Worm (Caenorhabditis elegans) whole organism, L1 larva: ENCODE measurements around the gene cpg-9.
A peak's percentile ranks its signal among the peaks of the same experiment; 100 is the strongest.

Experiments
- C16A3.4 ChIP-seq: fragments of 150-350 bp; optimal IDR thresholded peaks from 2 replicates; lab custom pipeline; 2014; ENCODE audit warnings: missing biosample characterization, missing genetic modification characterization
- F16B12.6 ChIP-seq: fragments of 150-350 bp; optimal IDR thresholded peaks from 2 replicates; lab custom pipeline; 2014; ENCODE audit warnings: missing biosample characterization, missing genetic modification characterization
- aha-1 ChIP-seq: fragments of 150-350 bp; optimal IDR thresholded peaks from 2 replicates; lab custom pipeline; 2014; ENCODE audit warnings: missing biosample characterization, missing genetic modification characterization
- blmp-1 ChIP-seq: fragments of 150-350 bp; optimal IDR thresholded peaks from 2 replicates; lab custom pipeline; 2014; ENCODE audit warnings: missing biosample characterization, missing genetic modification characterization
- ceh-8 ChIP-seq: fragments of 200-800 bp; sonication (Bioruptor generic); optimal IDR thresholded peaks from 2 replicates; lab custom pipeline; 2018; ENCODE audit warnings: mild to moderate bottlenecking, missing genetic modification characterization, moderate library complexity, missing compliant biosample characterization
- ces-1 ChIP-seq: fragments of 150-350 bp; optimal IDR thresholded peaks from 2 replicates; lab custom pipeline; 2014; ENCODE audit warnings: missing biosample characterization, missing genetic modification reagents, missing genetic modification characterization
- dpl-1 ChIP-seq, 3 experiments: fragments of 150-350 bp in 2 of 3; sonication (generic microtip) in 1 of 3; optimal IDR thresholded peaks; 2 replicates each; lab custom pipeline; 2014 to 2017; ENCODE audit warnings: missing biosample characterization in 3 of 3, missing genetic modification characterization in 3 of 3, missing genetic modification reagents in 3 of 3
- dsc-1 ChIP-seq: sonication (generic microtip); optimal IDR thresholded peaks from 2 replicates; lab custom pipeline; 2016; ENCODE audit warnings: mild to moderate bottlenecking, missing genetic modification characterization, missing compliant biosample characterization
- efl-1 ChIP-seq, 4 experiments: fragments of 150-350 bp; optimal IDR thresholded peaks in 3 of 4; peaks in 1 of 4; 1 replicate in 1 of 4; 2 replicates in 3 of 4; lab custom pipeline; 2014; ENCODE audit warnings: missing biosample characterization in 2 of 4, missing genetic modification characterization in 2 of 4, missing genetic modification reagents in 2 of 4
- egl-27 ChIP-seq, 2 experiments: fragments of 150-350 bp in 1 of 2; sonication (generic microtip); optimal IDR thresholded peaks; 3 replicates each; lab custom pipeline; 2017 to 2018; ENCODE audit warnings: missing biosample characterization in 2 of 2, missing genetic modification characterization in 2 of 2, missing genetic modification reagents in 2 of 2
- fkh-4 ChIP-seq: sonication (generic microtip); optimal IDR thresholded peaks from 2 replicates; lab custom pipeline; 2016; ENCODE audit warnings: missing compliant biosample characterization, missing genetic modification characterization, borderline replicate concordance
- fos-1 ChIP-seq: fragments of 150-350 bp; optimal IDR thresholded peaks from 2 replicates; lab custom pipeline; 2014; ENCODE audit warnings: missing biosample characterization, missing genetic modification characterization
- grh-1 ChIP-seq: fragments of 200-800 bp; sonication (Bioruptor generic); IDR thresholded peaks from 2 replicates; pipeline ENCODE4 v1.3.6; 2022; ENCODE audit warnings: missing genetic modification reagents, missing genetic modification characterization, missing compliant biosample characterization
- hlh-17 ChIP-seq: fragments of 200-800 bp; sonication (Bioruptor generic); optimal IDR thresholded peaks from 2 replicates; lab custom pipeline; 2018; ENCODE audit warnings: missing genetic modification characterization, mild to moderate bottlenecking, missing compliant biosample characterization, moderate library complexity, borderline replicate concordance
- jun-1 ChIP-seq: fragments of 150-350 bp; optimal IDR thresholded peaks from 2 replicates; lab custom pipeline; 2014; ENCODE audit warnings: missing biosample characterization, missing genetic modification reagents, missing genetic modification characterization
- lin-14 ChIP-seq: fragments of 200-800 bp; sonication (Bioruptor generic); optimal IDR thresholded peaks from 2 replicates; lab custom pipeline; 2018; ENCODE audit warnings: mild to moderate bottlenecking, missing genetic modification characterization, moderate library complexity, missing compliant biosample characterization
- lsy-2 ChIP-seq, 2 experiments: fragments of 150-350 bp; optimal IDR thresholded peaks; 2 replicates each; lab custom pipeline; 2014; ENCODE audit warnings: missing biosample characterization in 2 of 2, missing genetic modification characterization in 2 of 2
- nhr-11 ChIP-seq: fragments of 150-350 bp; optimal IDR thresholded peaks from 2 replicates; lab custom pipeline; 2014; ENCODE audit warnings: missing biosample characterization, missing genetic modification characterization
- nhr-19 ChIP-seq: fragments of 200-800 bp; sonication (Bioruptor generic); conservative IDR thresholded peaks from 2 replicates; pipeline ENCODE4 v1.3.6; 2022; ENCODE audit warnings: missing genetic modification characterization, missing compliant biosample characterization
- nhr-20 ChIP-seq: sonication (generic microtip); optimal IDR thresholded peaks from 2 replicates; lab custom pipeline; 2016; ENCODE audit warnings: mild to moderate bottlenecking, missing genetic modification characterization, missing compliant biosample characterization
- nhr-237 ChIP-seq: fragments of 150-350 bp; optimal IDR thresholded peaks from 2 replicates; lab custom pipeline; 2014; ENCODE audit warnings: missing biosample characterization, missing genetic modification characterization
- nhr-28 ChIP-seq: fragments of 150-350 bp; optimal IDR thresholded peaks from 2 replicates; lab custom pipeline; 2014; ENCODE audit warnings: missing biosample characterization, missing genetic modification characterization
- nhr-47 ChIP-seq: sonication (generic microtip); optimal IDR thresholded peaks from 2 replicates; lab custom pipeline; 2016; ENCODE audit warnings: mild to moderate bottlenecking, missing genetic modification characterization, moderate library complexity, missing compliant biosample characterization
- nhr-77 ChIP-seq: fragments of 150-350 bp; optimal IDR thresholded peaks from 2 replicates; lab custom pipeline; 2014; ENCODE audit warnings: missing biosample characterization, missing genetic modification characterization
- nhr-85 ChIP-seq: sonication (generic microtip); peaks from one replicate; lab custom pipeline; 2016; ENCODE audit warnings: missing genetic modification characterization, inconsistent platforms, missing compliant biosample characterization
- nhr-90 ChIP-seq: sonication (generic microtip); optimal IDR thresholded peaks from 2 replicates; lab custom pipeline; 2016; ENCODE audit warnings: mild to moderate bottlenecking, missing genetic modification characterization, missing compliant biosample characterization; ENCODE audit not compliant: poor library complexity
- pag-3 ChIP-seq: sonication (generic microtip); optimal IDR thresholded peaks from 2 replicates; lab custom pipeline; 2017; ENCODE audit warnings: missing genetic modification characterization, mild to moderate bottlenecking, missing compliant biosample characterization, antibody characterized with exemption, borderline replicate concordance; ENCODE audit not compliant: insufficient read depth
- pqm-1 ChIP-seq: sonication (generic microtip); optimal IDR thresholded peaks from 3 replicates; lab custom pipeline; 2017; ENCODE audit warnings: missing biosample characterization, missing genetic modification characterization
- rnt-1 ChIP-seq: sonication (generic microtip); optimal IDR thresholded peaks from 2 replicates; lab custom pipeline; 2016; ENCODE audit warnings: mild to moderate bottlenecking, missing genetic modification characterization, moderate library complexity, missing compliant biosample characterization
- snu-23 ChIP-seq: sonication (generic microtip); optimal IDR thresholded peaks from 2 replicates; lab custom pipeline; 2016; ENCODE audit warnings: missing genetic modification characterization, missing compliant biosample characterization
- unc-130 ChIP-seq: fragments of 150-350 bp; optimal IDR thresholded peaks from 2 replicates; lab custom pipeline; 2017; ENCODE audit warnings: missing biosample characterization, missing genetic modification characterization, inconsistent platforms
- unc-30 ChIP-seq: sonication (generic microtip); optimal IDR thresholded peaks from 2 replicates; lab custom pipeline; 2017; ENCODE audit warnings: missing biosample characterization, missing genetic modification characterization
- unc-62 ChIP-seq: fragments of 150-350 bp; optimal IDR thresholded peaks from 2 replicates; lab custom pipeline; 2014; ENCODE audit warnings: missing biosample characterization, missing genetic modification reagents, missing genetic modification characterization
- unc-98 ChIP-seq: fragments of 200-800 bp; sonication (Bioruptor generic); IDR thresholded peaks from 2 replicates; pipeline ENCODE4 v1.3.6; 2022; ENCODE audit warnings: missing genetic modification characterization, missing compliant biosample characterization
- vab-15 ChIP-seq: sonication (generic microtip); optimal IDR thresholded peaks from 2 replicates; lab custom pipeline; 2017; ENCODE audit warnings: missing genotype, mild to moderate bottlenecking, missing genetic modification characterization, missing compliant biosample characterization
- xbp-1 ChIP-seq: sonication (generic microtip); optimal IDR thresholded peaks from 2 replicates; lab custom pipeline; 2016; ENCODE audit warnings: missing genetic modification characterization, missing compliant biosample characterization
- zip-4 ChIP-seq: fragments of 200-800 bp; sonication (Bioruptor generic); optimal IDR thresholded peaks from 2 replicates; lab custom pipeline; 2018; ENCODE audit warnings: mild to moderate bottlenecking, missing genetic modification characterization, moderate library complexity, missing compliant biosample characterization
- ztf-11 ChIP-seq, 2 experiments: sonication (generic microtip); optimal IDR thresholded peaks; 2 replicates each; lab custom pipeline; 2016 to 2017; ENCODE audit warnings: missing genetic modification characterization in 2 of 2, missing biosample characterization in 1 of 2, missing compliant biosample characterization in 1 of 2
- ztf-4 ChIP-seq: fragments of 150-350 bp; optimal IDR thresholded peaks from 2 replicates; lab custom pipeline; 2014; ENCODE audit warnings: missing biosample characterization, missing genetic modification characterization

Gene cpg-9

ce11 chrIV:3069619-3070260, at the start of gene cpg-9:
cpg-9 (minus strand) TSS chrIV:3070210.
- TF ChIP-seq dsc-1 (tag; lab: Kevin White, UChicago) (peak; percentile 57), pag-3 (peak; percentile 40), rnt-1 (tag; lab: Kevin White, UChicago) (peak; percentile 67), lsy-2 (tag; optimal IDR thresholded peaks at IDR 0.05; lab: Kevin White, UChicago) (peak in 1 of 2 experiments; percentile 15), grh-1 (GFP tag; lab: Robert Waterston, UW) (no peak), unc-130 (tag; lab: Kevin White, UChicago) (peak; percentile 26), efl-1 (optimal IDR thresholded peaks at IDR 0.05; lab: Kevin White, UChicago) (no peak), efl-1 (GFP tag; optimal IDR thresholded peaks at IDR 0.05 in 1 of 2; lab: Kevin White, UChicago) (peak in 1 of 2 experiments; percentile 37), ztf-4 (tag; lab: Kevin White, UChicago) (no peak)

ce11 chrIV:3101208-3101607, 31.2 kb upstream of the cpg-9 start:
- TF ChIP-seq dpl-1 (GFP tag; optimal IDR thresholded peaks at IDR 0.05; lab: Kevin White, UChicago) (no peak), rnt-1 (tag; lab: Kevin White, UChicago) (peak; percentile 39)

- TF ChIP-seq jun-1 (tag; lab: Kevin White, UChicago) = no peak
- TF ChIP-seq nhr-85 = peak; percentile 53
- TF ChIP-seq rnt-1 (tag; lab: Kevin White, UChicago) = peak; percentile 3
- TF ChIP-seq lin-14 = peak; percentile 69
- TF ChIP-seq hlh-17 (GFP tag; lab: Kevin White, UChicago) = no peak
Observed at ce11 chrIV:3097019-3097418, 27.0 kb upstream of the cpg-9 start.

ce11 chrIV:3095995-3096544, 26.1 kb upstream of the cpg-9 start:
- TF ChIP-seq unc-62 (GFP tag; lab: Kevin White, UChicago) (no peak), ces-1 (peak; percentile 53), efl-1 (optimal IDR thresholded peaks at IDR 0.05; lab: Kevin White, UChicago) (no peak), efl-1 (GFP tag; optimal IDR thresholded peaks at IDR 0.05 in 1 of 2; lab: Kevin White, UChicago) (peak in 1 of 2 experiments; percentile 92), nhr-90 (tag; lab: Kevin White, UChicago) (no peak)

- TF ChIP-seq nhr-20 (tag; lab: Kevin White, UChicago) (no peak), xbp-1 (tag; lab: Kevin White, UChicago) (no peak), dsc-1 (tag; lab: Kevin White, UChicago) (no peak), zip-4 (no peak), nhr-85 (no peak), unc-98 (GFP tag; lab: Robert Waterston, UW) (no peak), nhr-237 (tag; lab: Kevin White, UChicago) (no peak), fkh-4 (tag; lab: Kevin White, UChicago) (no peak), unc-62 (GFP tag; lab: Kevin White, UChicago) (no peak), ces-1 (no peak), C16A3.4 (no peak), ztf-4 (tag; lab: Kevin White, UChicago) (no peak), dpl-1 (GFP tag; optimal IDR thresholded peaks at IDR 0.05; lab: Kevin White, UChicago) (no peak), nhr-47 (tag; lab: Kevin White, UChicago) (no peak), nhr-28 (tag; lab: Kevin White, UChicago) (no peak), snu-23 (GFP tag; lab: Kevin White, UChicago) (no peak), blmp-1 (tag; lab: Kevin White, UChicago) (no peak)
Observed at ce11 chrIV:3092978-3093377, 23.0 kb upstream of the cpg-9 start.

- no peak for TF ChIP-seq fos-1
- no peak for TF ChIP-seq pqm-1 (tag; lab: Kevin White, UChicago)
- TF ChIP-seq nhr-11 = no peak
- TF ChIP-seq pag-3 = no peak
- TF ChIP-seq nhr-85 = no peak
- TF ChIP-seq nhr-237 (tag; lab: Kevin White, UChicago) = no peak
- no peak for TF ChIP-seq egl-27 (tag; optimal IDR thresholded peaks at IDR 0.05; lab: Kevin White, UChicago)
- TF ChIP-seq nhr-19 (GFP tag; lab: Robert Waterston, UW) = no peak
- no peak for TF ChIP-seq ceh-8 (GFP tag; lab: Kevin White, UChicago)
- no peak for TF ChIP-seq nhr-28 (tag; lab: Kevin White, UChicago)
- TF ChIP-seq aha-1 (tag; lab: Kevin White, UChicago) = no peak
- no peak for TF ChIP-seq vab-15
- no peak for TF ChIP-seq nhr-77
- TF ChIP-seq hlh-17 (GFP tag; lab: Kevin White, UChicago) = no peak
- TF ChIP-seq unc-30 = no peak
- TF ChIP-seq F16B12.6 = no peak
- no peak for TF ChIP-seq ztf-11 (tag; optimal IDR thresholded peaks at IDR 0.05; lab: Kevin White, UChicago)
Observed at ce11 chrIV:3091112-3091511, 21.1 kb upstream of the cpg-9 start.
